Worm (Caenorhabditis elegans) whole organism, L1 larva: ENCODE results near the gene scl-5.

Experiments used
- C16A3.4 ChIP-seq: fragments of 150-350 bp; optimal IDR thresholded peaks from 2 replicates; lab custom pipeline; 2014; ENCODE audit warnings: missing biosample characterization, missing genetic modification characterization
- C34B4.2 ChIP-seq: sonication (generic microtip); optimal IDR thresholded peaks from 2 replicates; lab custom pipeline; 2017; ENCODE audit warnings: mild to moderate bottlenecking, missing genetic modification characterization, missing compliant biosample characterization
- alr-1 ChIP-seq: fragments of 200-800 bp; sonication (Bioruptor generic); optimal IDR thresholded peaks from 2 replicates; lab custom pipeline; 2018; ENCODE audit warnings: borderline replicate concordance, mild to moderate bottlenecking, missing genetic modification characterization, missing compliant biosample characterization
- lin-39 ChIP-seq: fragments of 150-350 bp; optimal IDR thresholded peaks from 2 replicates; lab custom pipeline; 2014; ENCODE audit warnings: missing biosample characterization, missing genetic modification reagents, missing genetic modification characterization
- mef-2 ChIP-seq: fragments of 150-350 bp; optimal IDR thresholded peaks from 2 replicates; lab custom pipeline; 2014; ENCODE audit warnings: missing biosample characterization, missing genetic modification characterization
- nhr-11 ChIP-seq: fragments of 150-350 bp; optimal IDR thresholded peaks from 2 replicates; lab custom pipeline; 2014; ENCODE audit warnings: missing biosample characterization, missing genetic modification characterization
- nhr-28 ChIP-seq: fragments of 150-350 bp; optimal IDR thresholded peaks from 2 replicates; lab custom pipeline; 2014; ENCODE audit warnings: missing biosample characterization, missing genetic modification characterization
- nhr-77 ChIP-seq: fragments of 150-350 bp; optimal IDR thresholded peaks from 2 replicates; lab custom pipeline; 2014; ENCODE audit warnings: missing biosample characterization, missing genetic modification characterization
- unc-130 ChIP-seq: fragments of 150-350 bp; optimal IDR thresholded peaks from 2 replicates; lab custom pipeline; 2017; ENCODE audit warnings: missing biosample characterization, missing genetic modification characterization, inconsistent platforms
- unc-62 ChIP-seq: fragments of 150-350 bp; optimal IDR thresholded peaks from 2 replicates; lab custom pipeline; 2014; ENCODE audit warnings: missing biosample characterization, missing genetic modification reagents, missing genetic modification characterization

DNA sequence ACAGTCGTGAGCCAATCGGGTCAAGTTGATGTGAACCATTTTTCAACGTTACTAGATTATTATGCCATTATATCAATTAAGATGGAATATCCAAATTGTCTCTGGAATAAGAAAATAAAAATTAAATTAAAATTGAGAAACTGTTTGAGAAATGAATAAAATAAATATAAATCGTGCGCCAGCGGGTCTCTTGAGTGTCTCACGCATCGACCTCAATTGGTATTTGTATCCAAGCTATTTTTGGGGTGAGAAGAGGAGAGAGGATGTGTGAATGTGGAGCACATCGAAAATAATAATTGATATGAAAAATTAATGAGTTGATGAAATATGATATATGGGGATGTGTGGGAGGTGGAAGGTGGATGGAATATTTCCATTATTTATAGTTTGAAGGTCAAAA, 24.9 kb upstream of the scl-5 start, which contains the start of gene F49E11.2:
- TF ChIP-seq C16A3.4 (tag; lab: Kevin White, UChicago) (no peak), nhr-77 (no peak), nhr-11 (tag; lab: Kevin White, UChicago) (no peak), C34B4.2 (tag; lab: Kevin White, UChicago) (no peak), lin-39 (no peak), nhr-28 (no peak), unc-130 (tag; lab: Kevin White, UChicago) (no peak), alr-1 (tag; lab: Kevin White, UChicago) (no peak), mef-2 (no peak), unc-62 (no peak)
